Worm (Caenorhabditis elegans): ENCODE data around the gene wrt-9.

- TF ChIP-seq ama-1 (optimal IDR thresholded peaks at IDR 0.05), result no peak
- TF ChIP-seq aly-2 (tag; optimal IDR thresholded peaks at IDR 0.05), result no peak
- TF ChIP-seq fkh-2 (tag; optimal IDR thresholded peaks at IDR 0.05), result no peak
These were observed 47.4 kb upstream of the wrt-9 start for ce11 chrX:1529013-1529412.

Data from whole organism, L3 larva.